Worm (Caenorhabditis elegans): ENCODE measurements around the gene srg-41.

DNA sequence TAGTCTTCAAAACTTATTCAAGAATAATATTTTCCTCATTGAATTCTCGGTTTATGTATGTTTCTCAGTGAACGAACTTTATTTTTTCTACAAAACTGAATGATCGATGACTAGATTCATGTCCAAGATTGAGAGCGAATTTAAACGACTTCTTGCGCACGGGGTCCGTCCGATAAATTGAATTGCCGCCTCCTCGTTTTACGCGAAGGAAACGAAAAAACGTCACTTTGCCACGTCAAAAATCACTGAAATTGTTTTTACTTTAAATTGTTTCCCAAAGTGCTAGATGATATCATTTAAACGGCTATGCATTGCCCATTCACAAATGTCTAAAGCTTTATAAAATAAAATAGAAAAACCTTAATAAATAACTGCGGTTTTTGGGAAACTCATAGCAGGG is 6.1 kb upstream of the srg-41 start:
- TF ChIP-seq dao-5 (tag; optimal IDR thresholded peaks at IDR 0.05) (no peak), him-1 (tag; optimal IDR thresholded peaks at IDR 0.05) (no peak), W03F9.2 (tag; optimal IDR thresholded peaks at IDR 0.05) (no peak)

Measured in whole organism, L4/young adult.